Worm (Caenorhabditis elegans): Measurements from ENCODE around the gene srh-291.

Gene srh-291

DNA sequence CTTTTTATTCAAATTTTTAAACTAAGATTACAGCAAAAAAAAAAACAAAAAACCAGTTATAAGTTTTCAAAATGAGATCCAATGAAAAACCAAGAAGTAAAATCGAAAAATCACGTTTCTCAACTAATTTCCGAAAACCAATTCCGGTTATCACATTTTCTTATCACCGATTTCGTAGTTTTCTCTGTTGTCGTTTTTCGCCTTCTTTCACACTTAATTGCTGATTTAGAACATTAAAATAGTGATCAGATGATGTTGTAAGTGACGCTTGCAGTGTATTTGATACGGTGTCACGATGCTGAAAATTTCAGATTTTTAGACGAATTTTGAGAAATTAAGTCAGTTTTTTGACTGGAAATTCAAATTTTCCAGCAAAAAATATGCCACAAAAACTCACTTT lies 25.1 kb upstream of the srh-291 start (continued):
- TF ChIP-seq daf-16 (GFP tag; optimal IDR thresholded peaks at IDR 0.05) (no peak), daf-16 (tag; optimal IDR thresholded peaks at IDR 0.05) (peak; percentile 21), dve-1 (tag; optimal IDR thresholded peaks at IDR 0.05; ENCODE audit: insufficient read depth) (peak; percentile 47), ceh-28 (tag; optimal IDR thresholded peaks at IDR 0.05) (no peak), php-3 (GFP tag; IDR thresholded peaks at IDR 0.05) (peak; percentile 49; the same call in 1 of the 2 replicates), pqm-1 (tag; optimal IDR thresholded peaks at IDR 0.05) (peak; percentile 53), aha-1 (tag) (peak; percentile 13), F37D6.2 (tag; optimal IDR thresholded peaks at IDR 0.05) (no peak), unc-62 (GFP tag; optimal IDR thresholded peaks at IDR 0.05 in 1 of 2) (peak in 1 of 2 experiments; percentile 30), unc-62 (tag; optimal IDR thresholded peaks at IDR 0.05) (no peak), daf-12 (tag; optimal IDR thresholded peaks at IDR 0.05) (no peak), lir-3 (tag; optimal IDR thresholded peaks at IDR 0.05) (no peak)

DNA sequence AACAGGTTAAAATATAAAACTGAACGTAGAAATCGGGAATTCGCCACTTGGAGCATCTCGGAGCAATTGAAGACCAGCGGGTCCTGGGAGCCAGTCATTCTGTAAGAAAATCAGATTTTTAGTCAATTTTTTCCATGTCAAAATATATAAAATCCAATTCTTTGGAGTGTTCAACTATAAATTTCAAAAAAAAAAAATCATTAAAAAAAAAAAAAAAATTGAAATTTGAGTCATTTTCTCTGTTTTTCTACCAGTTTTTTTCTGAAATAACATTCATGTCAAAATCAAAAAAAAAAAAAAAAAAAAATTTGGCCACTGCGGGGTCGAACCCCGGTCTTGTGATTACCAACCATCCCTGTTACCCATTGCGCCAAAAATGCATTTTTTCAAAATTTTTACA lies 21.9 kb upstream of the srh-291 start, which contains the start of gene srab-12:
srab-12 (minus strand) TSS at position 101 of the 400 bp plus-strand sequence.
- no peak for TF ChIP-seq zfp-2 (tag; optimal IDR thresholded peaks at IDR 0.05)
- TF ChIP-seq F44E2.7 (GFP tag; IDR thresholded peaks at IDR 0.05), result no peak
- no peak for TF ChIP-seq nhr-28 (tag; optimal IDR thresholded peaks at IDR 0.05)
- no peak for TF ChIP-seq lin-15B (tag; optimal IDR thresholded peaks at IDR 0.05)
- TF ChIP-seq php-3 (GFP tag; IDR thresholded peaks at IDR 0.05), result no peak

ce11 chrV:17784363-17784762 lies 21.1 kb upstream of the srh-291 start:
- TF ChIP-seq D1046.2 (GFP tag; IDR thresholded peaks at IDR 0.05) (no peak), unc-130 (GFP tag; optimal IDR thresholded peaks at IDR 0.05) (no peak), daf-16 (GFP tag; optimal IDR thresholded peaks at IDR 0.05) (no peak), daf-16 (tag; optimal IDR thresholded peaks at IDR 0.05) (no peak), Y75B8A.6 (GFP tag; IDR thresholded peaks at IDR 0.05) (no peak), lim-7 (GFP tag; IDR thresholded peaks at IDR 0.05) (no peak), mxl-2 (GFP tag; conservative IDR thresholded peaks at IDR 0.05) (no peak), unc-62 (GFP tag; optimal IDR thresholded peaks at IDR 0.05 in 1 of 2) (peak in 1 of 2 experiments; percentile 90), unc-62 (tag; optimal IDR thresholded peaks at IDR 0.05) (no peak)

DNA sequence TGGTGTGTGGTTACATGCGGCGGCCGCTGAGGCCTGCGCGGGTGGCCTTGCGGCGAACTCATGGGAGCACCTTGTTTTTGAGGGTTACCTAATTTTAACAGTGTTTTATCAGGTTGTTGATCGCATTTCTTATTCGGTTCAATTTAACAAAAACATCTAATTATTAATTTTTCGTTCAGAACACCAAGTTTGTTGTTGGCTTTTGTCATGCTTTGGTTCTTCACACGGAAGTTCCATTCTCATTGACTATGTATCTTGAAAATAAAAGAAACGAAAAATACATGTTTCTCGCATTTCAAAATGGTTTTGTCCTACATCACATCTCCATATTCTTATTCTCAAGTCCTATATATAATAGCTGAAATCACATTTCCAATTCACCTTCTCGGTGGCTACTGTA lies 15.2 kb upstream of the srh-291 start, which contains the start of gene srh-290:
srh-290 (plus strand) TSS at position 301 of the 400 bp plus-strand sequence.
- peak in 1 of 2 experiments; percentile 20 for TF ChIP-seq unc-62 (GFP tag; optimal IDR thresholded peaks at IDR 0.05 in 1 of 2)
- no peak for TF ChIP-seq unc-62 (tag; optimal IDR thresholded peaks at IDR 0.05)
- TF ChIP-seq aha-1 (tag), result peak; percentile 64
- no peak for TF ChIP-seq D1046.2 (GFP tag; IDR thresholded peaks at IDR 0.05)

DNA sequence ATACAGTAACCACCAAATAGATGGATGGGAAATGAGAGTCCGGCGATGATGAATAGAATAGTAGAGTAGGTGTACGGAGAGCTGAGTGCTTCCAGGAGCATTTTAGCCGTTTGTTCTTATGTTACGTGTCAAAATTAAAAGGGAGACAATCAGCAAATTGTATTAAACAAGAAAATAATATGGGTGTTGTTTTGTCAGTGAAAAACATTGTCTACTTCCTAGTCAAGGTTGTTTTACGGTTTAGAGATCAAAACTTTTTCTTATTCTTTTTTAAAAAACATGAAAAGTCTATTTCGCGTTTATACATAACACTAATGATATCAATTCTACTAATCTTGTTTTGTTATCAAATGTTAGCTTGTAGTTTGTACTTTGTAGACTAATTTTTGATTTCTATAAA lies 11.4 kb upstream of the srh-291 start, which contains the start of gene srh-289:
srh-289 (minus strand) TSS at position 101 of the 400 bp plus-strand sequence.
- TF ChIP-seq attf-4 (tag; optimal IDR thresholded peaks at IDR 0.05) (no peak), hlh-11 (tag; optimal IDR thresholded peaks at IDR 0.05) (no peak), nhr-48 (tag; optimal IDR thresholded peaks at IDR 0.05) (no peak), madf-5 (GFP tag; IDR thresholded peaks at IDR 0.05) (no peak), F37D6.2 (tag; optimal IDR thresholded peaks at IDR 0.05) (no peak), Y48G9A.11 (GFP tag; IDR thresholded peaks at IDR 0.05) (no peak), lin-38 (GFP tag; IDR thresholded peaks at IDR 0.05) (no peak), unc-62 (GFP tag; optimal IDR thresholded peaks at IDR 0.05 in 1 of 2) (no peak), unc-62 (tag; optimal IDR thresholded peaks at IDR 0.05) (no peak), egl-27 (tag; optimal IDR thresholded peaks at IDR 0.05) (no peak), lim-7 (GFP tag; IDR thresholded peaks at IDR 0.05) (no peak), mxl-2 (GFP tag; conservative IDR thresholded peaks at IDR 0.05) (no peak), daf-12 (tag; optimal IDR thresholded peaks at IDR 0.05) (no peak), zfp-3 (GFP tag; conservative IDR thresholded peaks at IDR 0.05) (no peak), daf-19 (GFP tag; conservative IDR thresholded peaks at IDR 0.05) (no peak), nhr-28 (tag; optimal IDR thresholded peaks at IDR 0.05) (no peak), tra-1 (GFP tag; IDR thresholded peaks at IDR 0.05) (no peak)

- no peak for TF ChIP-seq lsy-2 (tag; optimal IDR thresholded peaks at IDR 0.05)
- no peak for TF ChIP-seq dmd-9 (GFP tag; IDR thresholded peaks at IDR 0.05)
- TF ChIP-seq attf-4 (tag; optimal IDR thresholded peaks at IDR 0.05), result no peak
- no peak for TF ChIP-seq unc-130 (GFP tag; optimal IDR thresholded peaks at IDR 0.05)
- no peak for TF ChIP-seq F49E8.2 (tag; optimal IDR thresholded peaks at IDR 0.05; ENCODE audit: borderline replicate concordance)
- no peak for TF ChIP-seq fkh-10 (GFP tag; optimal IDR thresholded peaks at IDR 0.05)
- no peak for TF ChIP-seq dve-1 (tag; optimal IDR thresholded peaks at IDR 0.05; ENCODE audit: insufficient read depth)
- TF ChIP-seq mdl-1 (tag; optimal IDR thresholded peaks at IDR 0.05), result no peak
- no peak for TF ChIP-seq ceh-82 (tag; optimal IDR thresholded peaks at IDR 0.05)
- no peak for TF ChIP-seq F26F4.8 (GFP tag; conservative IDR thresholded peaks at IDR 0.05)
- no peak for TF ChIP-seq madf-9 (GFP tag; conservative IDR thresholded peaks at IDR 0.05)
- no peak for TF ChIP-seq egl-43 (GFP tag; IDR thresholded peaks at IDR 0.05)
- TF ChIP-seq ZK337.2 (GFP tag; IDR thresholded peaks at IDR 0.05), result no peak
- no peak for TF ChIP-seq skn-1 (tag; optimal IDR thresholded peaks at IDR 0.05)
- no peak for TF ChIP-seq D1046.2 (GFP tag; IDR thresholded peaks at IDR 0.05)
Measured at ce11 chrV:17795655-17796054, 9.8 kb upstream of the srh-291 start, which contains the start of gene srh-288. Gene srh-288 (minus strand): TSS chrV:17795755.

Data from whole organism, L4 larva.